Worm (Caenorhabditis elegans) whole organism, L4/young adult: ENCODE data around the gene C05G5.2.

Experiments
- W03F9.2 ChIP-seq: fragments of 150-350 bp; optimal IDR thresholded peaks from 2 replicates; lab custom pipeline; 2014; ENCODE audit warnings: missing biosample characterization, missing genetic modification characterization
- dao-5 ChIP-seq: sonication (generic microtip); optimal IDR thresholded peaks from 2 replicates; lab custom pipeline; 2016; ENCODE audit warnings: missing genotype, missing genetic modification characterization, moderate library complexity, missing compliant biosample characterization
- him-1 ChIP-seq: sonication (generic microtip); optimal IDR thresholded peaks from 2 replicates; lab custom pipeline; 2016; ENCODE audit warnings: missing genotype, missing genetic modification reagents, missing genetic modification characterization, missing compliant biosample characterization

ce11 chrX:14721098-14721497 lies 26.0 kb upstream of the C05G5.2 start, which contains the start of gene F33C8.2:
- TF ChIP-seq him-1 (tag; lab: Kevin White, UChicago) (no peak), dao-5 (tag; lab: Kevin White, UChicago) (no peak), W03F9.2 (no peak)
